Worm (Caenorhabditis elegans): Measurements from ENCODE around the gene R07E5.6.

DNA sequence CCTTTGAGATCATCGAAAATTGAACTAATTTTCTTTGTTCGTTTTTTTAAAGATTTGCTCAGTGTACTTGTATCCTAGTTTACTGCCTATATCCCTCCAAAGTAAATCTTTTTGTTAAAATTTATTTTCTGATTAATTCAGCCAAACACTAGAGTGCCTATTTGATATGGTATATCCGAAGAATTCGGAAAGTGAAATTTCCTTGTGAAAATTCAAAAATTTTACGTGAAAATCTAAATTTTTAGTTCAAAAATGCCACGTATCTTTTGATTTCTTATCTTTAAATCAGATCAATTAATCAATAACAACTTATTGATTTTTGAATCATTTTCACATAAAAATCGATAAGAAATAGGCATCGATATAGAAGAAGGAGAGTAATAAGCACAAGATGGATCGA lies at the start of gene R07E5.6:
- TF ChIP-seq ets-4 (tag; optimal IDR thresholded peaks at IDR 0.05) (no peak), hlh-30 (tag; optimal IDR thresholded peaks at IDR 0.05; ENCODE audit: insufficient read depth) (no peak), ceh-9 (tag; optimal IDR thresholded peaks at IDR 0.05) (no peak), npax-4 (tag; optimal IDR thresholded peaks at IDR 0.05) (no peak), unc-3 (GFP tag; conservative IDR thresholded peaks at IDR 0.05) (no peak), unc-3 (tag; optimal IDR thresholded peaks at IDR 0.05) (no peak)
